Fruit fly (Drosophila melanogaster) whole organism, embryonic: ENCODE results near the gene CG14015.
A peak's percentile ranks its signal among the peaks of the same experiment; 100 is the strongest.

ENCODE experiments used
- Bgb ChIP-seq: fragments of 200-800 bp; sonication (Bioruptor generic); IDR thresholded peaks from 2 replicates; pipeline ENCODE4 v1.3.6; 2022; ENCODE audit warnings: missing biosample characterization, missing genetic modification characterization; ENCODE audit not compliant: partially characterized antibody
- CG11695 ChIP-seq: fragments of 200-800 bp; sonication (Bioruptor generic); IDR thresholded peaks from 3 replicates; pipeline ENCODE4 v1.3.6; 2022; ENCODE audit warnings: missing biosample characterization, missing genetic modification characterization
- CG13296 ChIP-seq: fragments of 200-800 bp; sonication (Bioruptor generic); optimal IDR thresholded peaks from 3 replicates; lab custom pipeline; 2018; ENCODE audit warnings: missing biosample characterization, mild to moderate bottlenecking, missing genetic modification characterization
- CG14667 ChIP-seq: fragments of 200-800 bp; sonication (Bioruptor generic); IDR thresholded peaks from 2 replicates; pipeline ENCODE4 v1.3.6; 2022; ENCODE audit warnings: missing biosample characterization, missing genetic modification characterization
- CG14860 ChIP-seq: fragments of 200-800 bp; sonication (Bioruptor generic); IDR thresholded peaks from 3 replicates; pipeline ENCODE4 v1.3.6; 2022; ENCODE audit warnings: missing biosample characterization, missing genetic modification characterization; ENCODE audit not compliant: partially characterized antibody
- CG15514 ChIP-seq: fragments of 200-800 bp; sonication (Bioruptor generic); optimal IDR thresholded peaks from 3 replicates; lab custom pipeline; 2017; ENCODE audit warnings: missing biosample characterization, missing genetic modification characterization, mild to moderate bottlenecking, moderate library complexity, missing genetic modification reagents
- CG17328 ChIP-seq: fragments of 200-800 bp; sonication (Bioruptor generic); IDR thresholded peaks from 2 replicates; pipeline ENCODE4 v1.3.6; 2022; ENCODE audit warnings: missing biosample characterization, missing genetic modification characterization
- CG3281 ChIP-seq: fragments of 200-800 bp; sonication (Bioruptor generic); optimal IDR thresholded peaks from 3 replicates; lab custom pipeline; 2017; ENCODE audit warnings: missing biosample characterization, mild to moderate bottlenecking, missing genetic modification characterization
- CG34224 ChIP-seq: fragments of 200-800 bp; sonication (Bioruptor generic); IDR thresholded peaks from 3 replicates; pipeline ENCODE4 v1.3.6; 2022; ENCODE audit warnings: missing biosample characterization, missing genetic modification characterization; ENCODE audit not compliant: partially characterized antibody
- CG3847 ChIP-seq: fragments of 200-800 bp; sonication (Bioruptor generic); IDR thresholded peaks from 2 replicates; pipeline ENCODE4 v1.3.6; 2022; ENCODE audit warnings: missing biosample characterization, missing genetic modification characterization
- CG42726 ChIP-seq: fragments of 200-800 bp; sonication (Bioruptor generic); IDR thresholded peaks from 2 replicates; pipeline ENCODE4 v1.3.6; 2022; ENCODE audit warnings: missing biosample characterization, missing genetic modification characterization; ENCODE audit not compliant: partially characterized antibody
- CG4424 ChIP-seq: fragments of 200-800 bp; sonication (Bioruptor generic); optimal IDR thresholded peaks from 3 replicates; lab custom pipeline; 2016; ENCODE audit warnings: missing biosample characterization, missing genetic modification characterization
- CG7963 ChIP-seq: fragments of 200-800 bp; sonication (Bioruptor generic); IDR thresholded peaks from 3 replicates; pipeline ENCODE4 v1.3.6; 2022; ENCODE audit warnings: missing biosample characterization, missing genetic modification characterization; ENCODE audit not compliant: partially characterized antibody
- Dad ChIP-seq: fragments of 200-800 bp; sonication (Bioruptor generic); optimal IDR thresholded peaks from 3 replicates; lab custom pipeline; 2016; ENCODE audit warnings: missing biosample characterization, missing genetic modification characterization
- Dll ChIP-seq: fragments of 200-800 bp; sonication (Bioruptor generic); IDR thresholded peaks from 4 replicates; pipeline ENCODE4 v1.3.6; 2022; ENCODE audit warnings: missing biosample characterization, missing genetic modification characterization; ENCODE audit not compliant: partially characterized antibody
- Doc3 ChIP-seq: fragments of 200-800 bp; sonication (Bioruptor generic); IDR thresholded peaks from 3 replicates; pipeline ENCODE4 v1.3.6; 2022; ENCODE audit warnings: missing biosample characterization, missing genetic modification characterization; ENCODE audit not compliant: partially characterized antibody
- Dref ChIP-seq: fragments of 200-800 bp; sonication (Bioruptor generic); IDR thresholded peaks from 2 replicates; pipeline ENCODE4 v1.3.6; 2022; ENCODE audit warnings: missing biosample characterization, missing genetic modification characterization
- E2f2 ChIP-seq: fragments of 200-800 bp; sonication (Bioruptor generic); IDR thresholded peaks from 2 replicates; pipeline ENCODE4 v1.3.6; 2022; ENCODE audit warnings: missing biosample characterization, missing genetic modification characterization
- HLH3B ChIP-seq: fragments of 200-800 bp; sonication (Bioruptor generic); IDR thresholded peaks from 2 replicates; pipeline ENCODE4 v1.3.6; 2022; ENCODE audit warnings: missing biosample characterization, missing genetic modification characterization
- HLH4C ChIP-seq: fragments of 200-800 bp; sonication (Bioruptor generic); IDR thresholded peaks from 3 replicates; pipeline ENCODE4 v1.3.6; 2022; ENCODE audit warnings: missing biosample characterization, missing genetic modification characterization; ENCODE audit not compliant: partially characterized antibody
- HmgZ ChIP-seq: fragments of 200-800 bp; sonication (Bioruptor generic); optimal IDR thresholded peaks from 2 replicates; lab custom pipeline; 2018; ENCODE audit warnings: missing biosample characterization, mild to moderate bottlenecking, missing genetic modification characterization
- Hr78 ChIP-seq, 2 experiments: fragments of 200-800 bp in 1 of 2; fragments of >200 bp in 1 of 2; sonication (Bioruptor generic) in 1 of 2; optimal IDR thresholded peaks; 2 replicates each; lab custom pipeline; 2017 to 2019; ENCODE audit warnings: missing biosample characterization in 2 of 2, missing genetic modification characterization in 2 of 2, mild to moderate bottlenecking in 1 of 2, moderate library complexity in 1 of 2
- MBD-R2 ChIP-seq: fragments of 200-800 bp; sonication (Bioruptor generic); IDR thresholded peaks from 2 replicates; pipeline ENCODE4 v1.3.6; 2022; ENCODE audit warnings: missing biosample characterization, missing genetic modification characterization
- MESR4 ChIP-seq: fragments of 200-800 bp; sonication (Bioruptor generic); optimal IDR thresholded peaks from 2 replicates; lab custom pipeline; 2018; ENCODE audit warnings: missing biosample characterization, mild to moderate bottlenecking, missing genetic modification characterization, moderate library complexity
- Taf1 ChIP-seq: fragments of 200-800 bp; sonication (Bioruptor generic); IDR thresholded peaks from 2 replicates; pipeline ENCODE4 v1.3.6; 2022; ENCODE audit warnings: missing biosample characterization, missing genetic modification characterization
- Xbp1 ChIP-seq: fragments of 200-800 bp; sonication (Bioruptor generic); optimal IDR thresholded peaks from 3 replicates; lab custom pipeline; 2016; ENCODE audit warnings: missing biosample characterization, mild to moderate bottlenecking, missing genetic modification characterization
- ara ChIP-seq: fragments of 200-800 bp; sonication (Bioruptor generic); IDR thresholded peaks from 2 replicates; pipeline ENCODE4 v1.3.6; 2022; ENCODE audit warnings: missing biosample characterization, missing genetic modification characterization
- ato ChIP-seq: fragments of 200-800 bp; sonication (Bioruptor generic); IDR thresholded peaks from 2 replicates; pipeline ENCODE4 v1.3.6; 2022; ENCODE audit warnings: missing biosample characterization, missing genetic modification characterization; ENCODE audit not compliant: partially characterized antibody
- bbx ChIP-seq: fragments of 200-800 bp; sonication (Bioruptor generic); IDR thresholded peaks from 2 replicates; pipeline ENCODE4 v1.3.6; 2022; ENCODE audit warnings: missing biosample characterization, missing genetic modification characterization; ENCODE audit not compliant: partially characterized antibody
- bsh ChIP-seq, 2 experiments: fragments of 200-800 bp; sonication (Bioruptor generic); optimal IDR thresholded peaks; 2 replicates each; lab custom pipeline; 2017 to 2018; ENCODE audit warnings: mild to moderate bottlenecking in 2 of 2, missing biosample characterization in 2 of 2, missing genetic modification characterization in 2 of 2, moderate library complexity in 1 of 2
- crp ChIP-seq, 2 experiments: fragments of 200-800 bp; sonication (Bioruptor generic); optimal IDR thresholded peaks; 2 replicates in 1 of 2; 3 replicates in 1 of 2; lab custom pipeline; 2017; ENCODE audit warnings: missing biosample characterization in 2 of 2, missing genetic modification characterization in 2 of 2, mild to moderate bottlenecking in 1 of 2, moderate library complexity in 1 of 2
- disco-r ChIP-seq: fragments of 200-800 bp; sonication (Bioruptor generic); optimal IDR thresholded peaks from 2 replicates; lab custom pipeline; 2016; ENCODE audit warnings: missing biosample characterization, missing genetic modification characterization
- hb ChIP-seq: fragments of 200-800 bp; sonication (Bioruptor generic); IDR thresholded peaks from 3 replicates; pipeline ENCODE4 v1.3.6; 2022; ENCODE audit warnings: missing biosample characterization, missing genetic modification characterization; ENCODE audit not compliant: partially characterized antibody
- hbn ChIP-seq: fragments of 200-800 bp; sonication (Bioruptor generic); IDR thresholded peaks from 2 replicates; pipeline ENCODE4 v1.3.6; 2022; ENCODE audit warnings: missing biosample characterization, missing genetic modification characterization; ENCODE audit not compliant: partially characterized antibody
- inv ChIP-seq: fragments of 200-800 bp; sonication (Bioruptor generic); IDR thresholded peaks from 2 replicates; pipeline ENCODE4 v1.3.6; 2022; ENCODE audit warnings: missing biosample characterization, missing genetic modification characterization; ENCODE audit not compliant: partially characterized antibody
- knrl ChIP-seq: fragments of 200-800 bp; sonication (Bioruptor generic); IDR thresholded peaks from 3 replicates; pipeline ENCODE4 v1.3.6; 2022; ENCODE audit warnings: missing biosample characterization, missing genetic modification characterization; ENCODE audit not compliant: partially characterized antibody
- nerfin-2 ChIP-seq: fragments of 200-800 bp; sonication (Bioruptor generic); IDR thresholded peaks from 2 replicates; pipeline ENCODE4 v1.3.6; 2022; ENCODE audit warnings: missing biosample characterization, missing genetic modification characterization; ENCODE audit not compliant: partially characterized antibody
- otp ChIP-seq: fragments of 200-800 bp; sonication (Bioruptor generic); IDR thresholded peaks from 3 replicates; pipeline ENCODE4, ENCODE4 v1.3.6; 2022; ENCODE audit warnings: missing biosample characterization, missing genetic modification characterization
- peb ChIP-seq: fragments of 200-800 bp; sonication (Bioruptor generic); IDR thresholded peaks from 2 replicates; pipeline ENCODE4 v1.3.6; 2022; ENCODE audit warnings: missing biosample characterization, missing genetic modification characterization
- phol ChIP-seq: fragments of 200-800 bp; sonication (Bioruptor generic); optimal IDR thresholded peaks from 3 replicates; lab custom pipeline; 2018; ENCODE audit warnings: missing biosample characterization, mild to moderate bottlenecking, missing genetic modification characterization, moderate library complexity
- psq ChIP-seq: fragments of 200-800 bp; sonication (Bioruptor generic); optimal IDR thresholded peaks from 2 replicates; lab custom pipeline; 2017; ENCODE audit warnings: missing biosample characterization, missing genetic modification characterization
- sna ChIP-seq: fragments of 200-800 bp; sonication (Bioruptor generic); IDR thresholded peaks from 2 replicates; pipeline ENCODE4 v1.3.6; 2022; ENCODE audit warnings: missing biosample characterization, missing genetic modification characterization; ENCODE audit not compliant: partially characterized antibody
- ssp ChIP-seq: fragments of 200-800 bp; sonication (Bioruptor generic); IDR thresholded peaks from 2 replicates; pipeline ENCODE4 v1.3.6; 2022; ENCODE audit warnings: missing biosample characterization, missing genetic modification characterization
- tgo ChIP-seq: fragments of 200-800 bp; sonication (Bioruptor generic); IDR thresholded peaks from 3 replicates; pipeline ENCODE4 v1.3.6; 2022; ENCODE audit warnings: missing biosample characterization, missing genetic modification characterization
- tna ChIP-seq: fragments of 200-800 bp; sonication (Bioruptor generic); IDR thresholded peaks from 2 replicates; pipeline ENCODE4 v1.3.6; 2022; ENCODE audit warnings: missing biosample characterization, missing genetic modification characterization; ENCODE audit not compliant: partially characterized antibody

Gene CG14015

DNA sequence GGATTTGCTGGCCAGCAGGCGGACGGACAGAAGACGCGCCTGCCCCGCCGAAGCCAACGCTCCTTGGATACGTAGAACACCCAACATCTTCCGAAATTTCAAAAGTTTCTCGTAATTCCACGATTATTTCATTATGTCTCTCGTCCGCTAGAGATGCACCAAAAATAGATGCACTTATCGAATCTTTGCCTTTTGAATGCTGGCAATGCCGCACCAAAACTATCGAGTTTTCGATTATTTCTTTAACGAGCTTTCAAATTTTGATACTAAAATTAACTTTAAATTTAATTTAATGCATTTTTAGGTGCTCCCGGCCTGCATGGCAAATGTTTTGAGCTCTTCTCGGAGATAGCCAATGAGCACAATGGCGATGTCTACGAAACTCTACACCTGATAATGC is 6.9 kb downstream of the CG14015 start, which contains the start of gene Coq6 (continued):
- TF ChIP-seq tgo (GFP tag; lab: Robert Waterston, UW) (no peak), hb (GFP tag; lab: Robert Waterston, UW) (no peak)

DNA sequence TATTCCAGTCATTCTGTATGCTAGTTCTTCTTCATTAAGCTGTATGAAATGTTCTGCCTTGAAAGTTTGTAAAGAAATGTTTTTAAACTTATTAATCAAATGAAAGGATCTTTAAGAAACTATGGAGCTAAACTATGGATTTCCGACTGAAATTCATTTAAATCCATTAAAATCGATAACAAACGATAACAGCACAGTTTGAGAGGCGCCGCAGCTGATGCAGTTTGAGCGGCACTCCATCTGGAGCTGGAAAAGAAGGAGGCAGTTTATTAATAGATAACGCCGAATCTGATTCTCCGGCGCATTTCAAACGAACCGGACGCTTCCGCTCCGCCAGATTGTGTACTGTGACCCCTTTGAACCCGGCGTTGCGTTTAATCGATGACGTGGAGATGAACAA is 11.1 kb downstream of the CG14015 start, which contains the start of gene CG31915:
TSS of gene CG31915 (plus strand) at position 263 of the 400 bp plus-strand sequence.
- TF ChIP-seq nerfin-2 (peak; percentile 86), HmgZ (tag; lab: Kevin White, UChicago) (peak; percentile 36), CG34224 (GFP tag; lab: Robert Waterston, UW) (peak; percentile 62; the same call in 2 of the 3 replicates), CG13296 (GFP tag; lab: Kevin White, UChicago) (no peak), Dll (GFP tag; lab: Robert Waterston, UW) (peak; percentile 47; the same call in 2 of the 4 replicates), CG3281 (no peak), ara (GFP tag; lab: Robert Waterston, UW) (no peak), CG42726 (peak; percentile 8; the same call in 1 of the 2 replicates), Taf1 (no peak), hbn (GFP tag; lab: Robert Waterston, UW) (peak; percentile 51), Dref (GFP tag; lab: Robert Waterston, UW) (peak; percentile 92), MESR4 (GFP tag; lab: Kevin White, UChicago) (peak; percentile 54), Bgb (GFP tag; lab: Robert Waterston, UW) (peak; percentile 83), HLH4C (GFP tag; lab: Robert Waterston, UW) (peak; percentile 87), CG7963 (peak; percentile 83; the same call in 2 of the 3 replicates), CG11695 (GFP tag; lab: Robert Waterston, UW) (no peak), phol (peak; percentile 7), CG4424 (GFP tag; lab: Kevin White, UChicago) (no peak), Doc3 (GFP tag; lab: Robert Waterston, UW) (peak; percentile 53; the same call in 2 of the 3 replicates), inv (GFP tag; lab: Robert Waterston, UW) (peak; percentile 41), Dad (GFP tag; lab: Kevin White, UChicago) (no peak), disco-r (GFP tag; lab: Kevin White, UChicago) (no peak), tna (GFP tag; lab: Robert Waterston, UW) (peak; percentile 85), E2f2 (peak; percentile 91), peb (GFP tag; lab: Robert Waterston, UW) (no peak), crp (GFP tag; optimal IDR thresholded peaks at IDR 0.05; lab: Kevin White, UChicago) (peak; percentile 23 to 85), ssp (no peak), ato (peak; percentile 84), CG14667 (GFP tag; lab: Robert Waterston, UW) (no peak), Hr78 (GFP tag; optimal IDR thresholded peaks at IDR 0.05; lab: Kevin White, UChicago) (peak in 1 of 2 experiments; percentile 81), MBD-R2 (GFP tag; lab: Robert Waterston, UW) (peak; percentile 82), sna (GFP tag; lab: Robert Waterston, UW) (0 out of 2 replicates have a peak, but pooled peaks have one; percentile 39), CG14860 (GFP tag; lab: Robert Waterston, UW) (peak; percentile 71), otp (GFP tag; lab: Robert Waterston, UW) (peak; percentile 91), Xbp1 (GFP tag; lab: Kevin White, UChicago) (no peak), CG17328 (GFP tag; lab: Robert Waterston, UW) (no peak), bbx (GFP tag; lab: Robert Waterston, UW) (peak; percentile 83), CG3847 (no peak), HLH3B (GFP tag; lab: Robert Waterston, UW) (no peak), knrl (GFP tag; lab: Robert Waterston, UW) (peak; percentile 51; the same call in 1 of the 3 replicates), hb (GFP tag; lab: Robert Waterston, UW) (peak; percentile 85), psq (no peak), CG15514 (GFP tag; lab: Kevin White, UChicago) (peak; percentile 29), bsh (GFP tag; optimal IDR thresholded peaks at IDR 0.05; lab: Kevin White, UChicago) (no peak)
